Worm (Caenorhabditis elegans): ENCODE data around the gene D1086.10.

DNA sequence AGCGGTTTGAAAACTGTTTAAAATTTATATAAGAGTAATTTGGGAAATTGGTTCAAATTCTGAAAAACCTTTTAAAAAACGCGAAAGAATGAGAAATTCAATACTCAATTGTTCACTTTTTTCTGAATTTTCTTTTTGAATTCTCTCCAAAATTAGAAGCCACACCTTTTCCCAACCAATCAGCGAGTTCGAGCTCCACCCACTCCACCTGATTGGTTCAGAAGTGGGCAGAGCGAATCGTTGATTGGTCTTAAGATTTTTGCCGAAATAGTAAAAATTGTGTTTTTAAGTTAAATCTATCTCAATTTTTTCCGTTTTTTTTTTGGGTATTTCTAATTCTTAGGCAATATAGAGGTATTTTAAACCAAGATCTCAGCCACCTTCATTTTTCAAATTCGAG, 18.6 kb upstream of the D1086.10 start:
- TF ChIP-seq mxl-2 (GFP tag; conservative IDR thresholded peaks at IDR 0.05) (no peak), lin-38 (GFP tag; IDR thresholded peaks at IDR 0.05) (no peak), nhr-237 (tag; optimal IDR thresholded peaks at IDR 0.05) (no peak), lin-15B (tag; optimal IDR thresholded peaks at IDR 0.05) (no peak), fkh-10 (GFP tag; optimal IDR thresholded peaks at IDR 0.05) (no peak), set-16 (GFP tag; IDR thresholded peaks at IDR 0.05) (no peak)

Measured in whole organism, L4 larva.